Worm (Caenorhabditis elegans) whole organism, L3 larva: ENCODE measurements around the gene R148.5.
A peak's percentile ranks its signal among the peaks of the same experiment; 100 is the strongest.

Source experiments
- aly-2 ChIP-seq: fragments of 150-350 bp; optimal IDR thresholded peaks from 2 replicates; lab custom pipeline; 2014; ENCODE audit warnings: missing biosample characterization, missing genetic modification characterization
- ceh-82 ChIP-seq: fragments of 150-350 bp; optimal IDR thresholded peaks from 2 replicates; lab custom pipeline; 2014; ENCODE audit warnings: missing biosample characterization, missing genetic modification characterization
- elt-2 ChIP-seq: sonication (generic microtip); optimal IDR thresholded peaks from 2 replicates; lab custom pipeline; 2016; ENCODE audit warnings: missing genetic modification reagents, mild to moderate bottlenecking, missing genetic modification characterization, missing compliant biosample characterization
- fkh-10 ChIP-seq: sonication (generic microtip); optimal IDR thresholded peaks from 2 replicates; lab custom pipeline; 2017; ENCODE audit warnings: missing biosample characterization, missing genetic modification reagents, missing genetic modification characterization
- nhr-11 ChIP-seq: fragments of 150-350 bp; optimal IDR thresholded peaks from 2 replicates; lab custom pipeline; 2014; ENCODE audit warnings: missing biosample characterization, missing genetic modification characterization
- nhr-12 ChIP-seq: fragments of 150-350 bp; optimal IDR thresholded peaks from 2 replicates; lab custom pipeline; 2014; ENCODE audit warnings: missing biosample characterization, missing genetic modification characterization
- pha-4 ChIP-seq: fragments of 150-350 bp; optimal IDR thresholded peaks from 2 replicates; lab custom pipeline; 2014; ENCODE audit warnings: missing biosample characterization, missing genetic modification reagents, missing genetic modification characterization

DNA sequence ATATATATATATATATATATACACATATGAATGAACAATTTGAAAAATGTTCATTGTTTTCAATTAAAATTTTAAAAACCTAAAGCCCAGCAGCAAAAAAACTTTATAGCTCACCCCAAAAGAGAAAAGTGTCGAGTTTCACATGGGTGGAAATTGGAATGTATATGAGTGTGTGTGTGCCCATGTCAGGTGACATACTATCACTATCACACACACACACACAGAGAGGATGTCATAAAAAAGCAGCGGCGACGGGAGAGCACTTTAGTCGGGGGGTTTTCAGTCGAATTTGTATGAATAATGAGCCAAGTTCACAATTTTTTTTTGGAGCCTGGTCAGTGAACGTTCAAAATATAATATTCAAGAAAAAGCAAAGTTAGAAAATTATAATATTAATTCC lies 45.5 kb upstream of the R148.5 start:
- peak; percentile 23 for TF ChIP-seq pha-4 (tag; lab: Kevin White, UChicago)
- TF ChIP-seq aly-2 (tag; lab: Kevin White, UChicago) = no peak
- peak; percentile 76 for TF ChIP-seq elt-2 (tag; lab: Kevin White, UChicago)
- TF ChIP-seq fkh-10 = no peak
- no peak for TF ChIP-seq ceh-82 (tag; lab: Kevin White, UChicago)
- TF ChIP-seq nhr-12 = no peak
- no peak for TF ChIP-seq nhr-11 (tag; lab: Kevin White, UChicago)
